Fruit fly (Drosophila melanogaster): Measurements from ENCODE around the gene fws.

Gene fws

dm6 chr2L:17500946-17501451 is 20.2 kb upstream of the fws start, which contains the start of the genes mEFTs and Dhc36C (continued):
- TF ChIP-seq Max (GFP tag; optimal IDR thresholded peaks at IDR 0.05) = peak; percentile 70
- TF ChIP-seq Sox102F (GFP tag; optimal IDR thresholded peaks at IDR 0.05) = no peak
- TF ChIP-seq nerfin-1 (tag; optimal IDR thresholded peaks at IDR 0.05) = peak; percentile 25
- peak; percentile 66 for TF ChIP-seq Myb (GFP tag; optimal IDR thresholded peaks at IDR 0.05)
- TF ChIP-seq gcm (GFP tag; optimal IDR thresholded peaks at IDR 0.05) = no peak
- no peak for TF ChIP-seq sens-2 (GFP tag; IDR thresholded peaks at IDR 0.05)
- no peak for TF ChIP-seq pho (GFP tag; optimal IDR thresholded peaks at IDR 0.05)
- no peak for TF ChIP-seq bsh (GFP tag; optimal IDR thresholded peaks at IDR 0.05)
- no peak for TF ChIP-seq CG3065 (GFP tag; optimal IDR thresholded peaks at IDR 0.05)
- no peak for TF ChIP-seq tgo (GFP tag; IDR thresholded peaks at IDR 0.05)
- peak; percentile 84 for TF ChIP-seq CG34224 (GFP tag; IDR thresholded peaks at IDR 0.05; ENCODE audit: partially characterized antibody)
- TF ChIP-seq CG1024 (GFP tag; IDR thresholded peaks at IDR 0.05) = no peak
- no peak for TF ChIP-seq CG1602 (GFP tag; optimal IDR thresholded peaks at IDR 0.05)
- no peak for TF ChIP-seq Bdp1 (GFP tag; optimal IDR thresholded peaks at IDR 0.05)
- no peak for TF ChIP-seq chn (GFP tag; optimal IDR thresholded peaks at IDR 0.05)
- TF ChIP-seq CG9215 (GFP tag; IDR thresholded peaks at IDR 0.05) = no peak
- TF ChIP-seq Nf-YC (tag; optimal IDR thresholded peaks at IDR 0.05) = no peak
- TF ChIP-seq Hr3 (GFP tag; optimal IDR thresholded peaks at IDR 0.05) = no peak
- no peak for TF ChIP-seq Bteb2 (GFP tag; optimal IDR thresholded peaks at IDR 0.05)
- TF ChIP-seq seq (GFP tag; IDR thresholded peaks at IDR 0.05) = no peak
- no peak for TF ChIP-seq tx (GFP tag; optimal IDR thresholded peaks at IDR 0.05)
- TF ChIP-seq MBD-R2 (GFP tag; IDR thresholded peaks at IDR 0.05) = peak; percentile 91
- no peak for TF ChIP-seq z (GFP tag; IDR thresholded peaks at IDR 0.05)
- no peak for TF ChIP-seq ash1 (GFP tag; optimal IDR thresholded peaks at IDR 0.05)
- no peak for TF ChIP-seq pan (optimal IDR thresholded peaks at IDR 0.05)
- TF ChIP-seq pan (GFP tag; optimal IDR thresholded peaks at IDR 0.05 in 1 of 2, IDR thresholded peaks at IDR 0.05 in 1 of 2) = no peak
- TF ChIP-seq Dfd (GFP tag; optimal IDR thresholded peaks at IDR 0.05) = no peak
- no peak for TF ChIP-seq Ssrp (tag; optimal IDR thresholded peaks at IDR 0.05)
- peak; percentile 8 for TF ChIP-seq CG15601 (tag; optimal IDR thresholded peaks at IDR 0.05)
- peak; percentile 87 for TF ChIP-seq CG10267 (tag; optimal IDR thresholded peaks at IDR 0.05)

DNA sequence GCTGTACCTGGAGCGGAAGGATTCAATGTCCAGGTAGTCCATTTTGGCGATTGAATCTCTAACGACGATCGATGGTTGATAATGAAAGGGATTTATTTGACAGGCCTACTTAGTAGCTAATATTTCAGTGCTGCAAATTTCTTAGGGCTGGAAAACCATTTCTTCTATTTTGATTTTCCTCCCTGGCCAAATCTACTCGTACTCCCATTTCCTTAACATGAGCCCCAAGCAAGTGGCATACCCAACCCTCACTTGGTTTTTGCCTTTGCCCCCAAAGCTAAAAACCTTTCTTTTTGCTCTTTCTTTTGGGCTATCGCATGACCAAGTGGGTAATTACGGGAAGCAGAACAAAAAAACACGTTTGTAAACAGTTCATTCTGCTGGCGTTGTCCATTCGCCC is 17.9 kb upstream of the fws start, which contains the start of gene CG15142:
TSS of gene CG15142 (minus strand) at position 101 of the 400 bp plus-strand sequence.
- TF ChIP-seq so (GFP tag; IDR thresholded peaks at IDR 0.05) = no peak
- no peak for TF ChIP-seq abd-A (tag; optimal IDR thresholded peaks at IDR 0.05)
- no peak for TF ChIP-seq CG3163 (GFP tag; optimal IDR thresholded peaks at IDR 0.05)
- no peak for TF ChIP-seq Doc3 (GFP tag; IDR thresholded peaks at IDR 0.05; ENCODE audit: partially characterized antibody)
- peak; percentile 2 for TF ChIP-seq sens (GFP tag)

dm6 chr2L:17497108-17497507 is 16.3 kb upstream of the fws start, which contains the start of gene qua:
Gene qua (minus strand): TSS chr2L:17497208.
- no peak for TF ChIP-seq CG14014 (GFP tag; IDR thresholded peaks at IDR 0.05)
- TF ChIP-seq CG12219 (GFP tag; optimal IDR thresholded peaks at IDR 0.05) = no peak
- peak; percentile 5 for TF ChIP-seq CG1603 (tag; optimal IDR thresholded peaks at IDR 0.05)
- TF ChIP-seq CG7271 (tag; optimal IDR thresholded peaks at IDR 0.05) = no peak
- TF ChIP-seq CG12744 (GFP tag; optimal IDR thresholded peaks at IDR 0.05) = no peak
- no peak for TF ChIP-seq HmgZ (tag; optimal IDR thresholded peaks at IDR 0.05)
- TF ChIP-seq Hr78 (GFP tag; optimal IDR thresholded peaks at IDR 0.05) = peak in 1 of 2 experiments; percentile 74
- peak; percentile 30 for TF ChIP-seq CG18262 (tag; optimal IDR thresholded peaks at IDR 0.05)
- 0 out of 3 replicates have a peak, but pooled peaks have one; percentile 20 for TF ChIP-seq row (GFP tag; IDR thresholded peaks at IDR 0.05)
- peak; percentile 31 for TF ChIP-seq CG10431 (GFP tag; optimal IDR thresholded peaks at IDR 0.05)
- no peak for TF ChIP-seq dan (GFP tag; IDR thresholded peaks at IDR 0.05)
- TF ChIP-seq H15 (GFP tag; IDR thresholded peaks at IDR 0.05) = no peak
- no peak for TF ChIP-seq run (tag; optimal IDR thresholded peaks at IDR 0.05)
- TF ChIP-seq prd (optimal IDR thresholded peaks at IDR 0.05) = no peak
- TF ChIP-seq prd (GFP tag; IDR thresholded peaks at IDR 0.05) = peak; percentile 4; the same call in 1 of the 3 replicates
- TF ChIP-seq CG14710 (tag; optimal IDR thresholded peaks at IDR 0.05) = peak; percentile 3
- TF ChIP-seq disco-r (GFP tag; optimal IDR thresholded peaks at IDR 0.05) = no peak

All from whole organism, embryonic.